Fruit fly (Drosophila melanogaster) whole organism, embryonic: Measurements from ENCODE around the gene CG7227.

ENCODE experiments used
- Atf6 ChIP-seq: fragments of 200-800 bp; sonication (Bioruptor generic); IDR thresholded peaks from 2 replicates; pipeline ENCODE4 v1.3.6; 2022; ENCODE audit warnings: missing biosample characterization, missing genetic modification characterization
- BtbVII ChIP-seq: fragments of 200-800 bp; sonication (Bioruptor generic); optimal IDR thresholded peaks from 3 replicates; lab custom pipeline; 2017; ENCODE audit warnings: missing biosample characterization, mild to moderate bottlenecking, missing genetic modification characterization
- CG10565 ChIP-seq: fragments of 200-800 bp; sonication (Bioruptor generic); optimal IDR thresholded peaks from 3 replicates; lab custom pipeline; 2016; ENCODE audit warnings: missing biosample characterization, mild to moderate bottlenecking, missing genetic modification characterization
- CG12769 ChIP-seq: fragments of 200-800 bp; sonication (Bioruptor generic); optimal IDR thresholded peaks from 2 replicates; lab custom pipeline; 2019; ENCODE audit warnings: missing biosample characterization, mild to moderate bottlenecking, missing genetic modification characterization, moderate library complexity
- CG16863 ChIP-seq: fragments of 200-800 bp; sonication (Bioruptor generic); optimal IDR thresholded peaks from 3 replicates; lab custom pipeline; 2016; ENCODE audit warnings: missing biosample characterization, missing genetic modification characterization
- CG18619 ChIP-seq: fragments of 200-800 bp; sonication (Bioruptor generic); optimal IDR thresholded peaks from 3 replicates; lab custom pipeline; 2017; ENCODE audit warnings: missing biosample characterization, mild to moderate bottlenecking, missing genetic modification characterization
- CG2199 ChIP-seq: fragments of 200-800 bp; sonication (Bioruptor generic); IDR thresholded peaks from 3 replicates; pipeline ENCODE4 v1.3.6; 2022; ENCODE audit warnings: missing biosample characterization, missing genetic modification characterization
- CG3281 ChIP-seq: fragments of 200-800 bp; sonication (Bioruptor generic); optimal IDR thresholded peaks from 3 replicates; lab custom pipeline; 2017; ENCODE audit warnings: missing biosample characterization, mild to moderate bottlenecking, missing genetic modification characterization
- CG34376 ChIP-seq: fragments of 200-800 bp; sonication (Bioruptor generic); optimal IDR thresholded peaks from 2 replicates; lab custom pipeline; 2018; ENCODE audit warnings: missing biosample characterization, mild to moderate bottlenecking, missing genetic modification characterization
- CG4360 ChIP-seq: fragments of 200-800 bp; sonication (Bioruptor generic); IDR thresholded peaks from 2 replicates; pipeline ENCODE4 v1.3.6; 2022; ENCODE audit warnings: missing biosample characterization, missing genetic modification characterization
- CG5180 ChIP-seq: fragments of 200-800 bp; sonication (Bioruptor generic); optimal IDR thresholded peaks from 3 replicates; lab custom pipeline; 2017; ENCODE audit warnings: missing biosample characterization, missing genetic modification characterization, mild to moderate bottlenecking, moderate library complexity, missing genetic modification reagents
- CG5245 ChIP-seq: fragments of 200-800 bp; sonication (Bioruptor generic); optimal IDR thresholded peaks from 3 replicates; lab custom pipeline; 2016; ENCODE audit warnings: missing biosample characterization, missing genetic modification characterization
- CG8359 ChIP-seq: fragments of 200-800 bp; sonication (Bioruptor generic); optimal IDR thresholded peaks from 2 replicates; lab custom pipeline; 2017; ENCODE audit warnings: missing biosample characterization, mild to moderate bottlenecking, missing genetic modification characterization, borderline replicate concordance
- CrebB ChIP-seq: fragments of 200-800 bp; sonication (Bioruptor generic); optimal IDR thresholded peaks from 3 replicates; lab custom pipeline; 2018; ENCODE audit warnings: missing biosample characterization, mild to moderate bottlenecking, missing genetic modification characterization
- Ets65A ChIP-seq: fragments of 200-800 bp; sonication (Bioruptor generic); peaks from one replicate; lab custom pipeline; 2016; ENCODE audit warnings: missing biosample characterization, missing genetic modification characterization
- GATAe ChIP-seq: fragments of 200-800 bp; sonication (Bioruptor generic); conservative IDR thresholded peaks from 2 replicates; pipeline ENCODE4 v1.3.6; 2022; ENCODE audit warnings: missing biosample characterization, missing genetic modification characterization
- HHEX ChIP-seq: fragments of 200-800 bp; sonication (Bioruptor generic); optimal IDR thresholded peaks from 3 replicates; lab custom pipeline; 2017; ENCODE audit warnings: missing biosample characterization, mild to moderate bottlenecking, missing genetic modification characterization, missing genetic modification reagents
- HLHmδ ChIP-seq: fragments of 200-800 bp; sonication (Bioruptor generic); optimal IDR thresholded peaks from 2 replicates; lab custom pipeline; 2018; ENCODE audit warnings: missing biosample characterization, mild to moderate bottlenecking, missing genetic modification characterization, moderate library complexity
- Hmr ChIP-seq: fragments of 200-800 bp; sonication (Bioruptor generic); optimal IDR thresholded peaks from 3 replicates; lab custom pipeline; 2017; ENCODE audit warnings: mild to moderate bottlenecking, missing biosample characterization, missing genetic modification reagents, missing genetic modification characterization
- Hmx ChIP-seq: fragments of 200-800 bp; sonication (Bioruptor generic); optimal IDR thresholded peaks from 2 replicates; lab custom pipeline; 2016; ENCODE audit warnings: missing biosample characterization, missing genetic modification characterization
- Hr78 ChIP-seq, 2 experiments: fragments of 200-800 bp in 1 of 2; fragments of >200 bp in 1 of 2; sonication (Bioruptor generic) in 1 of 2; optimal IDR thresholded peaks; 2 replicates each; lab custom pipeline; 2017 to 2019; ENCODE audit warnings: missing biosample characterization in 2 of 2, missing genetic modification characterization in 2 of 2, mild to moderate bottlenecking in 1 of 2, moderate library complexity in 1 of 2
- MESR4 ChIP-seq: fragments of 200-800 bp; sonication (Bioruptor generic); optimal IDR thresholded peaks from 2 replicates; lab custom pipeline; 2018; ENCODE audit warnings: missing biosample characterization, mild to moderate bottlenecking, missing genetic modification characterization, moderate library complexity
- Med ChIP-seq: fragments of 200-800 bp; sonication (Bioruptor generic); peaks from one replicate; lab custom pipeline; 2016; ENCODE audit warnings: missing biosample characterization, missing genetic modification characterization, mild to moderate bottlenecking, inconsistent platforms, moderate library complexity
- Meics ChIP-seq: fragments of 200-800 bp; sonication (Bioruptor generic); optimal IDR thresholded peaks from 2 replicates; lab custom pipeline; 2017; ENCODE audit warnings: missing biosample characterization, mild to moderate bottlenecking, missing genetic modification characterization
- Optix ChIP-seq: fragments of 200-800 bp; sonication (Bioruptor generic); IDR thresholded peaks from 3 replicates; pipeline ENCODE4 v1.3.6; 2022; ENCODE audit warnings: missing biosample characterization, missing genetic modification characterization
- Pdp1 ChIP-seq, 2 experiments: fragments of 200-800 bp; sonication (Bioruptor generic); optimal IDR thresholded peaks; 3 replicates each; lab custom pipeline; 2016; ENCODE audit warnings: missing biosample characterization in 2 of 2, missing genetic modification characterization in 2 of 2, mild to moderate bottlenecking in 1 of 2, moderate library complexity in 1 of 2
- Stat92E ChIP-seq, 3 experiments: fragments of >200 bp in 2 of 3; fragments of 200-800 bp in 1 of 3; sonication (Bioruptor generic) in 1 of 3; optimal IDR thresholded peaks; 2 replicates each; lab custom pipeline; 2017 to 2019; ENCODE audit warnings: missing biosample characterization in 3 of 3, missing genetic modification characterization in 3 of 3, mild to moderate bottlenecking in 1 of 3, moderate library complexity in 1 of 3
- aop ChIP-seq: fragments of 200-800 bp; sonication (Bioruptor generic); IDR thresholded peaks from 2 replicates; pipeline ENCODE4 v1.3.6; 2022; ENCODE audit warnings: missing biosample characterization, missing genetic modification characterization
- ato ChIP-seq: fragments of 200-800 bp; sonication (Bioruptor generic); IDR thresholded peaks from 2 replicates; pipeline ENCODE4 v1.3.6; 2022; ENCODE audit warnings: missing biosample characterization, missing genetic modification characterization; ENCODE audit not compliant: partially characterized antibody
- chinmo ChIP-seq: fragments of 200-800 bp; sonication (Bioruptor generic); IDR thresholded peaks from 4 replicates; pipeline ENCODE4 v1.3.6; 2022; ENCODE audit warnings: missing biosample characterization, missing genetic modification characterization; ENCODE audit not compliant: partially characterized antibody
- croc ChIP-seq: fragments of 200-800 bp; sonication (Bioruptor generic); conservative IDR thresholded peaks from 3 replicates; pipeline ENCODE4 v1.3.6; 2022; ENCODE audit warnings: missing biosample characterization, missing genetic modification characterization
- danr ChIP-seq: fragments of 200-800 bp; sonication (Bioruptor generic); IDR thresholded peaks from 2 replicates; pipeline ENCODE4 v1.3.6; 2022; ENCODE audit warnings: missing biosample characterization, missing genetic modification characterization
- dysf ChIP-seq: fragments of 200-800 bp; sonication (Bioruptor generic); IDR thresholded peaks from 3 replicates; pipeline ENCODE4 v1.3.6; 2022; ENCODE audit warnings: missing biosample characterization, missing genetic modification characterization
- exex ChIP-seq: fragments of 200-800 bp; sonication (Bioruptor generic); optimal IDR thresholded peaks from 4 replicates; lab custom pipeline; 2018; ENCODE audit warnings: missing biosample characterization, mild to moderate bottlenecking, missing genetic modification characterization, moderate library complexity
- fd102C ChIP-seq: fragments of 200-800 bp; sonication (Bioruptor generic); optimal IDR thresholded peaks from 2 replicates; lab custom pipeline; 2018; ENCODE audit warnings: missing biosample characterization, mild to moderate bottlenecking, missing genetic modification characterization, moderate library complexity
- fd64A ChIP-seq: fragments of 200-800 bp; sonication (Bioruptor generic); optimal IDR thresholded peaks from 3 replicates; lab custom pipeline; 2018; ENCODE audit warnings: missing biosample characterization, mild to moderate bottlenecking, missing genetic modification characterization
- gcm ChIP-seq: fragments of 200-800 bp; sonication (Bioruptor generic); optimal IDR thresholded peaks from 2 replicates; lab custom pipeline; 2019; ENCODE audit warnings: missing biosample characterization, mild to moderate bottlenecking, missing genetic modification characterization, moderate library complexity
- grn ChIP-seq: fragments of 200-800 bp; sonication (Bioruptor generic); optimal IDR thresholded peaks from 3 replicates; lab custom pipeline; 2017; ENCODE audit warnings: missing biosample characterization, missing genetic modification characterization
- kni ChIP-seq: fragments of 200-800 bp; sonication (Bioruptor generic); optimal IDR thresholded peaks from 3 replicates; lab custom pipeline; 2017; ENCODE audit warnings: mild to moderate bottlenecking, missing biosample characterization, missing genetic modification reagents, missing genetic modification characterization
- mam ChIP-seq: fragments of 200-800 bp; sonication (Bioruptor generic); optimal IDR thresholded peaks from 3 replicates; lab custom pipeline; 2016; ENCODE audit warnings: missing biosample characterization, missing genetic modification characterization
- mirr ChIP-seq: fragments of 200-800 bp; sonication (Bioruptor generic); optimal IDR thresholded peaks from 3 replicates; lab custom pipeline; 2018; ENCODE audit warnings: missing biosample characterization, mild to moderate bottlenecking, missing genetic modification characterization
- nmo ChIP-seq: fragments of 200-800 bp; sonication (Bioruptor generic); optimal IDR thresholded peaks from 2 replicates; lab custom pipeline; 2018; ENCODE audit warnings: missing biosample characterization, mild to moderate bottlenecking, missing genetic modification characterization, moderate library complexity
- onecut ChIP-seq: fragments of 200-800 bp; sonication (Bioruptor generic); IDR thresholded peaks from 2 replicates; pipeline ENCODE4 v1.3.6; 2022; ENCODE audit warnings: missing biosample characterization, missing genetic modification characterization
- pros ChIP-seq: fragments of 200-800 bp; sonication (Bioruptor generic); optimal IDR thresholded peaks from 3 replicates; lab custom pipeline; 2019; ENCODE audit warnings: missing biosample characterization, mild to moderate bottlenecking, missing genetic modification characterization, moderate library complexity
- sens ChIP-seq: fragments of 200-800 bp; sonication (Bioruptor generic); peaks from one replicate; lab custom pipeline; 2016; ENCODE audit warnings: missing biosample characterization, missing genetic modification characterization
- shn ChIP-seq: fragments of 200-800 bp; sonication (Bioruptor generic); optimal IDR thresholded peaks from 3 replicates; lab custom pipeline; 2016; ENCODE audit warnings: missing biosample characterization, missing genetic modification characterization
- sim ChIP-seq: fragments of 200-800 bp; sonication (Bioruptor generic); IDR thresholded peaks from 2 replicates; pipeline ENCODE4 v1.3.6; 2022; ENCODE audit warnings: missing biosample characterization, missing genetic modification characterization
- sug ChIP-seq: fragments of 200-800 bp; optimal IDR thresholded peaks from 2 replicates; lab custom pipeline; 2019; ENCODE audit warnings: missing biosample characterization, mild to moderate bottlenecking, missing genetic modification characterization, moderate library complexity
- tap ChIP-seq: fragments of 200-800 bp; optimal IDR thresholded peaks from 3 replicates; lab custom pipeline; 2019; ENCODE audit warnings: missing biosample characterization, mild to moderate bottlenecking, missing genetic modification characterization, moderate library complexity
- tll ChIP-seq, 2 experiments: fragments of 200-800 bp in 1 of 2; fragments of >200 bp in 1 of 2; sonication (Bioruptor generic) in 1 of 2; optimal IDR thresholded peaks; 2 replicates each; lab custom pipeline; 2017 to 2019; ENCODE audit warnings: missing biosample characterization in 2 of 2, missing genetic modification characterization in 2 of 2, mild to moderate bottlenecking in 1 of 2, moderate library complexity in 1 of 2

The CG7227 gene

DNA sequence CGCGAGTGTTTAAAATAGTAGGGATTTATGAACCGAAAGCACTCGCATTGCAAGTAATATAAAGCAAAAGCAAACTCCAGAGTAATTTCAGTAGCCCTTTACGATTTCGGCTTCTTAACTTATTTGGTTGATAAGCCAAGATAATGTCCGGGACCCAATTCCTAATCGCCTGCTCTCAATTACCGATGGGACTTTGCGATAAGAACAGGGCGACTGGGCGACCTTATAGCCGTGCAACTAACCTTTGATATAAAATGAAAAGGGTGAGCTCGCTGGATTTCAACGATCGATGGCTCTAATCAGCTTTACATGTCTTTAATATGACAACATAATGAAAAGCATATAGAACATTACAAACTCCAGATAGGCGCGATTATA lies at the start of gene CG7227:
TSS of gene CG7227 (minus strand) at position 72 of the 378 bp plus-strand sequence.
- TF ChIP-seq aop (GFP tag; lab: Robert Waterston, UW): no peak
- TF ChIP-seq ato (GFP tag; lab: Robert Waterston, UW): no peak
- TF ChIP-seq HHEX (GFP tag; lab: Kevin White, UChicago): no peak
- TF ChIP-seq chinmo (GFP tag; lab: Robert Waterston, UW): peak; percentile 59; the same call in 1 of the 4 replicates
- no peak for TF ChIP-seq nmo (GFP tag; lab: Kevin White, UChicago)
- TF ChIP-seq Hr78 (GFP tag; optimal IDR thresholded peaks at IDR 0.05; lab: Kevin White, UChicago): peak in 1 of 2 experiments; percentile 98
- TF ChIP-seq tll (GFP tag; optimal IDR thresholded peaks at IDR 0.05; lab: Kevin White, UChicago): no peak
- TF ChIP-seq CG2199 (GFP tag; lab: Robert Waterston, UW): peak; percentile 78; the same call in 1 of the 3 replicates
- peak; percentile 97 for TF ChIP-seq exex (tag; lab: Kevin White, UChicago)
- TF ChIP-seq MESR4 (GFP tag; lab: Kevin White, UChicago): no peak
- TF ChIP-seq CrebB (tag; lab: Kevin White, UChicago): no peak
- TF ChIP-seq CG10565 (GFP tag; lab: Kevin White, UChicago): no peak
- TF ChIP-seq Meics: no peak
- TF ChIP-seq danr (GFP tag; lab: Robert Waterston, UW): no peak
- no peak for TF ChIP-seq Hmx
- peak; percentile 35 for TF ChIP-seq pros (GFP tag; lab: Kevin White, UChicago)
- TF ChIP-seq CG12769 (tag; lab: Kevin White, UChicago): peak; percentile 24
- 0 out of 2 replicates have a peak, but pooled peaks have one; percentile 1 for TF ChIP-seq onecut
- TF ChIP-seq CG4360 (GFP tag; lab: Robert Waterston, UW): no peak
- TF ChIP-seq CG18619: no peak
- TF ChIP-seq BtbVII (GFP tag; lab: Kevin White, UChicago): no peak
- TF ChIP-seq Ets65A (GFP tag; lab: Kevin White, UChicago): no peak
- TF ChIP-seq Hmr (GFP tag; lab: Kevin White, UChicago): no peak
- no peak for TF ChIP-seq CG5245
- TF ChIP-seq dysf (GFP tag; lab: Robert Waterston, UW): no peak
- peak; percentile 75 for TF ChIP-seq mirr (GFP tag; lab: Kevin White, UChicago)
- no peak for TF ChIP-seq Pdp1 (GFP tag; optimal IDR thresholded peaks at IDR 0.05; lab: Kevin White, UChicago)
- no peak for TF ChIP-seq CG16863 (GFP tag; lab: Kevin White, UChicago)
- TF ChIP-seq Stat92E (GFP tag; optimal IDR thresholded peaks at IDR 0.05; lab: Kevin White, UChicago): no peak
- 0 out of 2 replicates have a peak, but pooled peaks have one; percentile 11 for TF ChIP-seq GATAe (GFP tag; lab: Robert Waterston, UW)
- TF ChIP-seq CG5180 (GFP tag; lab: Kevin White, UChicago): peak; percentile 10
- TF ChIP-seq fd64A: peak; percentile 31
- no peak for TF ChIP-seq CG3281 (GFP tag; lab: Kevin White, UChicago)
- peak; percentile 37 for TF ChIP-seq sug (tag; lab: Kevin White, UChicago)
- peak; percentile 96 for TF ChIP-seq grn (GFP tag; lab: Kevin White, UChicago)
- TF ChIP-seq mam: no peak
- TF ChIP-seq sens: peak; percentile 55
- peak; percentile 71 for TF ChIP-seq CG34376 (GFP tag; lab: Kevin White, UChicago)
- no peak for TF ChIP-seq gcm (GFP tag; lab: Kevin White, UChicago)
- peak; percentile 68 for TF ChIP-seq Med (GFP tag; lab: Kevin White, UChicago)
- no peak for TF ChIP-seq croc (GFP tag; lab: Robert Waterston, UW)
- peak; percentile 3 for TF ChIP-seq kni
- no peak for TF ChIP-seq CG8359
- TF ChIP-seq sim: no peak
- TF ChIP-seq HLHmδ: peak; percentile 40
- no peak for TF ChIP-seq shn (GFP tag; lab: Kevin White, UChicago)
- TF ChIP-seq Atf6 (GFP tag; lab: Robert Waterston, UW): 0 out of 2 replicates have a peak, but pooled peaks have one; percentile 16
- no peak for TF ChIP-seq Optix (GFP tag; lab: Robert Waterston, UW)
- no peak for TF ChIP-seq fd102C (GFP tag; lab: Kevin White, UChicago)
- TF ChIP-seq tap (tag; lab: Kevin White, UChicago): peak; percentile 8
